Worm (Caenorhabditis elegans): Measurements from ENCODE around the gene Y13C8A.1.

The Y13C8A.1 gene

DNA sequence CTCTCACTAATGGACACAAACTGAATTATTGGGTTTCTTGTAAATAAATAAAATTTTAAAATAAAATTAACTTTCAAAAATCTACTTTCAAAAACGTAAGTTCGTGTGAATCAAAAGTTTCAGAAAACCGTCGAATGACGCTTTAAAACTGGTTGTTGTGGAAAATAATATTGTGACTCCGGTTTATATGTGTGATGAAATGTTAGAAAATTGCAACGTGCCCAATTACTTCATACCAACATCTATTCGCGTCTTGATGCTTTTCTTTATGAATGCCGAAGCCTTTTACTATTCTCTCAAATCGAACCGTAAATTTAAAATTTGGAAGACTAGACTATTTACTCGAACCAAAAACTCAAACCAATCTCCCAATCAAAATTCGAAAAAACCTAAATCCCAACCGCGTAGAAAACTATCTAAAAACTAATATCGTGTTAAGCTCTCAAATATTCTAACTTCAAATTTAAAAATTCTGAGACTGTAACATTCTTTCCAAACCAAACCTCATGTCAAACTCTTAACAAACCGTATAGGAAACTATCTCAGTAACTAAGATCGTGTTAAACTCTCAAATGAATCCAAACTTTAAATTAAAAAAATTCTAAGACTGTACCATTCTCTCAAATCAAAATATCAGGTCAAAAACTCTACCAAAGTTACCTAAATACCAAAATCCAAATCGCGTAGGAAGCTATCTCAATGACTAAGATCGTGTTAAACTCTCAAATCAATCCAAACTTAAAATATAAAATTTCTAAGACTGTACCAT is 47.9 kb downstream of the Y13C8A.1 start:
- TF ChIP-seq let-526 (GFP tag; IDR thresholded peaks at IDR 0.05) = peak; percentile 76
- peak; percentile 73 for TF ChIP-seq ztf-26 (tag; optimal IDR thresholded peaks at IDR 0.05)
- TF ChIP-seq tlf-1 (GFP tag; optimal IDR thresholded peaks at IDR 0.05) = peak; percentile 61
- TF ChIP-seq nfya-2 (GFP tag; IDR thresholded peaks at IDR 0.05) = peak; percentile 77
- TF ChIP-seq bed-1 (GFP tag; IDR thresholded peaks at IDR 0.05) = no peak
- no peak for TF ChIP-seq nhr-179 (tag; optimal IDR thresholded peaks at IDR 0.05)
- 0 out of 2 replicates have a peak, but pooled peaks have one; percentile 28 for TF ChIP-seq C17E4.6 (GFP tag; IDR thresholded peaks at IDR 0.05)
- TF ChIP-seq repo-1 (tag; optimal IDR thresholded peaks at IDR 0.05) = peak; percentile 16
- peak; percentile 77 for TF ChIP-seq ceh-40 (GFP tag; IDR thresholded peaks at IDR 0.05)
- peak; percentile 53 for TF ChIP-seq F10E7.11 (tag; optimal IDR thresholded peaks at IDR 0.05)
- TF ChIP-seq K11D2.4 (GFP tag; IDR thresholded peaks at IDR 0.05) = peak; percentile 81
- TF ChIP-seq ztf-6 (GFP tag; IDR thresholded peaks at IDR 0.05) = peak; percentile 34; the same call in 1 of the 2 replicates
- peak; percentile 70 for TF ChIP-seq zim-3 (tag; optimal IDR thresholded peaks at IDR 0.05)
- TF ChIP-seq F39B2.1 (GFP tag; IDR thresholded peaks at IDR 0.05) = peak; percentile 58; the same call in 1 of the 2 replicates
- peak; percentile 65 for TF ChIP-seq lin-26 (GFP tag; IDR thresholded peaks at IDR 0.05)
- TF ChIP-seq somi-1 (GFP tag; optimal IDR thresholded peaks at IDR 0.05) = peak; percentile 48
- TF ChIP-seq aptf-2 (GFP tag; conservative IDR thresholded peaks at IDR 0.05) = peak; percentile 85
- no peak for TF ChIP-seq T26A5.8 (tag; optimal IDR thresholded peaks at IDR 0.05)
- peak in 2 of 3 experiments; percentile 59 to 66 for TF ChIP-seq lin-35 (GFP tag; optimal IDR thresholded peaks at IDR 0.05)
- peak; percentile 88; the same call in 1 of the 2 replicates for TF ChIP-seq nhr-120 (GFP tag; IDR thresholded peaks at IDR 0.05)
- TF ChIP-seq hsf-1 (GFP tag; IDR thresholded peaks at IDR 0.05) = peak; percentile 52; the same call in 1 of the 2 replicates
- TF ChIP-seq akir-1 (GFP tag; optimal IDR thresholded peaks at IDR 0.05) = no peak
- no peak for TF ChIP-seq madf-10 (tag; optimal IDR thresholded peaks at IDR 0.05)
- TF ChIP-seq rcor-1 (GFP tag; IDR thresholded peaks at IDR 0.05) = peak; percentile 35; the same call in 1 of the 2 replicates
- TF ChIP-seq madf-6 (GFP tag; IDR thresholded peaks at IDR 0.05) = peak; percentile 44; the same call in 1 of the 2 replicates
- no peak for TF ChIP-seq hlh-26 (GFP tag; conservative IDR thresholded peaks at IDR 0.05)
- peak; percentile 37 for TF ChIP-seq chd-7 (tag; optimal IDR thresholded peaks at IDR 0.05)
- peak; percentile 21 for TF ChIP-seq ceh-27 (GFP tag; optimal IDR thresholded peaks at IDR 0.05)
- TF ChIP-seq nhr-80 (tag; optimal IDR thresholded peaks at IDR 0.05) = no peak
- peak; percentile 66; the same call in 1 of the 2 replicates for TF ChIP-seq cebp-2 (GFP tag; IDR thresholded peaks at IDR 0.05)
- peak; percentile 92 for TF ChIP-seq Y95B8A.8 (GFP tag; IDR thresholded peaks at IDR 0.05)
- TF ChIP-seq hlh-12 (tag; optimal IDR thresholded peaks at IDR 0.05) = peak; percentile 10
- TF ChIP-seq egl-18 (GFP tag; IDR thresholded peaks at IDR 0.05) = peak; percentile 76
- TF ChIP-seq pbrm-1 (GFP tag; IDR thresholded peaks at IDR 0.05) = peak; percentile 75
- peak; percentile 17 for TF ChIP-seq snpc-4 (GFP tag; optimal IDR thresholded peaks at IDR 0.05)
- TF ChIP-seq snpc-4 (tag; optimal IDR thresholded peaks at IDR 0.05) = no peak
- TF ChIP-seq hmg-1.2 (GFP tag; IDR thresholded peaks at IDR 0.05) = peak; percentile 47; the same call in 1 of the 2 replicates
- TF ChIP-seq Y67H2A.10 (GFP tag; conservative IDR thresholded peaks at IDR 0.05) = no peak; the same call in none of the 2 replicates
- peak; percentile 99 for TF ChIP-seq ama-1 (optimal IDR thresholded peaks at IDR 0.05)
- TF ChIP-seq ama-1 (GFP tag; optimal IDR thresholded peaks at IDR 0.05) = peak; percentile 53 to 93
- TF ChIP-seq ceh-58 (GFP tag; IDR thresholded peaks at IDR 0.05) = peak; percentile 95
- TF ChIP-seq B0035.1 (tag; optimal IDR thresholded peaks at IDR 0.05) = peak; percentile 44
- TF ChIP-seq F49E8.2 (tag; optimal IDR thresholded peaks at IDR 0.05; ENCODE audit: insufficient read depth) = no peak
- TF ChIP-seq Y79H2A.3 (GFP tag; conservative IDR thresholded peaks at IDR 0.05) = peak; percentile 66
- TF ChIP-seq dpl-1 (GFP tag; optimal IDR thresholded peaks at IDR 0.05) = no peak
- TF ChIP-seq pha-4 (tag; optimal IDR thresholded peaks at IDR 0.05) = peak; percentile 30
- TF ChIP-seq let-607 (tag; optimal IDR thresholded peaks at IDR 0.05) = no peak
- peak; percentile 5 for TF ChIP-seq B0261.1 (tag; optimal IDR thresholded peaks at IDR 0.05)
